Fruit fly (Drosophila melanogaster) whole organism, larva: ENCODE measurements around the gene mei-217.

Experiments used
- noc ChIP-seq: fragments of 200-800 bp; sonication (Bioruptor generic); optimal IDR thresholded peaks from 3 replicates; lab custom pipeline; 2019; ENCODE audit warnings: missing biosample characterization, mild to moderate bottlenecking, missing genetic modification characterization, moderate library complexity

The mei-217 gene

DNA sequence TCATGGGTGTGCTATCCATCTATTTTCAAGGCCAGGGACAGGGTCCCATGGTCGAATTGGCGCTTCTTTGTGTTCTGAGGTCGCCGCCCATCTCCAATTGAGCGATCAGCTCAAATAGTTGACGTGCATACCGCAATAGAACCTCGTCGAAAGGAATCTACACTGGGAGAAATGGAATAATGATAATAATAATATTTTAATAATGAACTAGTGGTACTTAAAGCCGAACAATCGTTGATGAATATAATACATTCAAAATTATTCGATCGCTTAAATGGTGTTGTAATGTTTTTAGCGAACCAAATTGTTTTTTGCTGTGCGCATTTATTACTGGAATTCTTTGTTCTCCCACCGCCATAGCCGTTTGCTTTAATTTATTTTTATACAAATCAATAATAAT lies 52.2 kb downstream of the mei-217 start:
- no peak for TF ChIP-seq noc

DNA sequence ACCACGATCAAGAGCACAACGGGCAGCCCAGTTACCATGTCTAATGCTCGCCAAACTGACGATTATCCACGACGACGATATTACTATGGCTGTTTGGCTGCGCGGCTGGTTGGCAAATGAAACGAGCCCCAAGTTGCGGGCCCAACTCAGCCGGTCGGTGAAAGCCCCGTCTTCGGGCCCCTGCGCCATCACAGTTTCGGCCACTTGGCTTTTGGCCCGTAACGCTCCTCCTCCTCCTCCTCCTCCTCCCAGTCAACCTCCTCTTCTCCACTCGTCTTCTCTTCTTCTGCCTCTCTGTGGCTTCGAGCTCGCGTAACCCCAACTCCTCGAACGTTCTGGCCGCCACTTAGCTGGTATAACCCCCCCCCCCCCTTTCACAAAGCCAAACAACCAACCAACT lies 55.2 kb downstream of the mei-217 start, which contains the start of gene CG8945:
TSS of gene CG8945 (minus strand) at position 101 of the 400 bp plus-strand sequence.
- no peak for TF ChIP-seq noc
